Fruit fly (Drosophila melanogaster) whole organism, wandering third instar larva: ENCODE measurements around the gene dmrt99B.

Experiments
- Abd-B ChIP-seq: fragments of >200 bp; optimal IDR thresholded peaks from 2 replicates; lab custom pipeline; 2017; ENCODE audit warnings: missing biosample characterization, missing genetic modification characterization
- Dfd ChIP-seq: fragments of >200 bp; optimal IDR thresholded peaks from 2 replicates; lab custom pipeline; 2017; ENCODE audit warnings: missing biosample characterization, missing genetic modification characterization
- Hr83 ChIP-seq: fragments of 200-300 bp; sonication (Bioruptor generic); optimal IDR thresholded peaks from 2 replicates; lab custom pipeline; 2016; ENCODE audit warnings: missing biosample characterization, mild to moderate bottlenecking, missing genetic modification characterization, moderate library complexity; ENCODE audit not compliant: poor library complexity, severe bottlenecking
- Jra ChIP-seq: sonication (Bioruptor generic); optimal IDR thresholded peaks from 2 replicates; lab custom pipeline; 2016; ENCODE audit warnings: missing biosample characterization, missing genetic modification characterization
- Sp1 ChIP-seq: fragments of 200-800 bp; sonication (Bioruptor generic); optimal IDR thresholded peaks from 3 replicates; lab custom pipeline; 2019; ENCODE audit warnings: missing biosample characterization, mild to moderate bottlenecking, missing genetic modification characterization, moderate library complexity
- Vsx2 ChIP-seq: fragments of 200-300, 225-300 bp; sonication (Bioruptor generic); optimal IDR thresholded peaks from 2 replicates; lab custom pipeline; 2018; ENCODE audit warnings: missing biosample characterization, missing genetic modification characterization; ENCODE audit not compliant: partially characterized antibody
- brk ChIP-seq: fragments of 200-800 bp; sonication (Bioruptor generic); optimal IDR thresholded peaks from 2 replicates; lab custom pipeline; 2016; ENCODE audit warnings: missing biosample characterization, mild to moderate bottlenecking, missing genetic modification characterization
- dl ChIP-seq, 2 experiments: fragments of 175-275, 200-275 bp in 1 of 2; fragments of 200-275 bp in 1 of 2; sonication (Bioruptor generic); optimal IDR thresholded peaks; lab custom pipeline; 2018; ENCODE audit warnings: mild to moderate bottlenecking in 2 of 2, missing biosample characterization in 2 of 2, missing genetic modification characterization in 2 of 2, moderate library complexity in 2 of 2; ENCODE audit not compliant: partially characterized antibody in 2 of 2, insufficient read depth in 1 of 2
- dsf ChIP-seq: sonication (Bioruptor generic); optimal IDR thresholded peaks from 2 replicates; lab custom pipeline; 2016; ENCODE audit warnings: missing biosample characterization, missing genetic modification characterization, borderline replicate concordance
- h ChIP-seq: fragments of 200-800 bp; sonication (Bioruptor generic); optimal IDR thresholded peaks from 3 replicates; lab custom pipeline; 2016; ENCODE audit warnings: missing biosample characterization, mild to moderate bottlenecking, missing genetic modification characterization
- woc ChIP-seq: sonication (Bioruptor generic); optimal IDR thresholded peaks from 2 replicates; lab custom pipeline; 2016; ENCODE audit warnings: missing biosample characterization, mild to moderate bottlenecking, missing genetic modification characterization

DNA sequence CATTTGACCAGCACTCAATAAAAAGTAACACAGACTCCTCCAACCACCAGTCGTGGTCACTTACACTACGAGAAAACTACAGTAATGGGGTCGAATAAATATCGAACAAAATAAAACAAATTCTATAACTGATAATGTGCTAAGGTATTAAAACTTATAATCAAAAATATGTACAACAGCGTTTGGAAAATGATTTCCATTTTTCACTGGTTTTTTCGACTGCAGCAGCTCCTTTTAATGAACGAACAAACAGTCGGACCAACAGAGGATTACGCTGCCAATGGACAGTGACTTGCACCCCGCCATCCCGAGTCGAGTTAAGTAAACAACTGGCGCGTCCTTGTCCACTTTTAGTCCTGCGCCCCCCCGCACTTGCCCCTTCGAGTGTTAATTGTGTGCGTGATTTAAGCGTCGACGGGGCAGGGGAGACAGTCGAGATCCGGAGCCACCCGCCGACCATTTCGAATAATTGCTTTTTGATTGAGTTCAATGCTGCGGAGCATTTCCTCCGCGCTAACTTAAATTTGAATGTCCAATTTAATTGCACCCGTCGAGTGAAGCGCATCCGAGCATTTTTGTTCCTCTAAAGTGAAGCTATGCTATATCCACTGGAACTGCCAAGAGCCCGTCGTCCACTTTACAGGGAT, 28.1 kb upstream of the dmrt99B start, which contains the start of gene ppk21:
- TF ChIP-seq Vsx2 (GFP tag; lab: Kevin White, UChicago) = no peak
- TF ChIP-seq Hr83 (GFP tag; lab: Kevin White, UChicago) = no peak
- no peak for TF ChIP-seq Jra (GFP tag; lab: Kevin White, UChicago)
- TF ChIP-seq dsf (GFP tag; lab: Kevin White, UChicago) = no peak
- TF ChIP-seq Sp1 (GFP tag; lab: Kevin White, UChicago) = no peak
- no peak for TF ChIP-seq Dfd (GFP tag; lab: Kevin White, UChicago)
- TF ChIP-seq Abd-B (GFP tag; lab: Kevin White, UChicago) = no peak
- TF ChIP-seq woc (GFP tag; lab: Kevin White, UChicago) = no peak
- TF ChIP-seq h (GFP tag; lab: Kevin White, UChicago) = no peak
- no peak for TF ChIP-seq brk (GFP tag; lab: Kevin White, UChicago)
- no peak for TF ChIP-seq dl (GFP tag; optimal IDR thresholded peaks at IDR 0.05; lab: Kevin White, UChicago; ENCODE audit: insufficient read depth in 1 of 2, partially characterized antibody in 2 of 2)
